Fruit fly (Drosophila melanogaster) whole organism, embryonic: ENCODE measurements around the gene lectin-29Ca.
A peak's percentile ranks its signal among the peaks of the same experiment; 100 is the strongest.

ENCODE experiments used
- CG30431 ChIP-seq: fragments of 200-800 bp; sonication (Bioruptor generic); optimal IDR thresholded peaks from 2 replicates; lab custom pipeline; 2017; ENCODE audit warnings: missing biosample characterization, missing genetic modification characterization
- CG6175 ChIP-seq: fragments of 200-800 bp; sonication (Bioruptor generic); IDR thresholded peaks from 3 replicates; pipeline ENCODE4 v1.3.6; 2022; ENCODE audit warnings: missing biosample characterization, missing genetic modification characterization
- E2f1 ChIP-seq: fragments of 200-800 bp; sonication (Bioruptor generic); IDR thresholded peaks from 2 replicates; pipeline ENCODE4 v1.3.6; 2022; ENCODE audit warnings: missing biosample characterization, missing genetic modification characterization
- ems ChIP-seq: fragments of 200-800 bp; sonication (Bioruptor generic); optimal IDR thresholded peaks from 3 replicates; lab custom pipeline; 2016; ENCODE audit warnings: missing biosample characterization, missing genetic modification characterization
- vfl ChIP-seq: fragments of 200-800 bp; sonication (Bioruptor generic); optimal IDR thresholded peaks from 2 replicates; lab custom pipeline; 2016; ENCODE audit warnings: missing biosample characterization, missing genetic modification characterization

DNA sequence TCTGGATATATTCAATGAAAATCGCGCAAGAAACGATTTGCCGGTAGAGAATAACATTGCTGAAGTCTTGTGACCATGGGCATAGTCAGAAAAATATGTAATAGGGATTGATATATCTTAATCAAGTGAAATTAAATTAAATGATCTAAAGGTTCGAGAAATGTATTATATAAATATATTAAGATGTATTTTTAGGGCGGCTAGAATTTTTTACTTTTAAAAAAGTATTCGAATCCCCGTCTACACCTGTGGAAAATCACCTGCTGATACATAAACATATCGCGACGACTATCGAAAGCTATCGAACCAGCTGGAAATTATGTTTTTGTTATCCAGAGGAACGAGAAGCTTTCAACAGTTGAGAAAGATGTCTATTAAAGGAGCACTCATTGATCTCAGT, 17.4 kb downstream of the lectin-29Ca start, which contains the start of the genes CG13390 and CG17294:
- TF ChIP-seq CG30431 (GFP tag; lab: Kevin White, UChicago), result peak; percentile 98
- peak; percentile 97 for TF ChIP-seq ems (GFP tag; lab: Kevin White, UChicago)
- TF ChIP-seq CG6175 (GFP tag; lab: Robert Waterston, UW), result peak; percentile 99
- TF ChIP-seq E2f1 (GFP tag; lab: Robert Waterston, UW), result peak; percentile 100
- peak; percentile 96 for TF ChIP-seq vfl
